Worm (Caenorhabditis elegans) whole organism, young adult: ENCODE results near the gene let-765.

Source experiments
- B0261.1 ChIP-seq: sonication (generic microtip); optimal IDR thresholded peaks from 2 replicates; lab custom pipeline; 2016; ENCODE audit warnings: mild to moderate bottlenecking, missing genetic modification characterization, moderate library complexity, missing compliant biosample characterization
- F10E7.11 ChIP-seq: sonication (generic microtip); optimal IDR thresholded peaks from 2 replicates; lab custom pipeline; 2017; ENCODE audit warnings: mild to moderate bottlenecking, missing genetic modification characterization, moderate library complexity, missing compliant biosample characterization
- F57C9.4 ChIP-seq: sonication (generic microtip); optimal IDR thresholded peaks from 2 replicates; lab custom pipeline; 2017; ENCODE audit warnings: mild to moderate bottlenecking, missing genetic modification characterization, missing compliant biosample characterization
- Y53G8AR.9 ChIP-seq: fragments of 200-800 bp; sonication (Bioruptor generic); conservative IDR thresholded peaks from 2 replicates; pipeline ENCODE4 v1.3.6; 2022; ENCODE audit warnings: missing genetic modification reagents, missing genetic modification characterization, missing compliant biosample characterization
- Y56A3A.18 ChIP-seq: fragments of 200-800 bp; sonication (Bioruptor generic); IDR thresholded peaks from 2 replicates; pipeline ENCODE4 v1.3.6; 2022; ENCODE audit warnings: missing genetic modification reagents, missing genetic modification characterization, missing compliant biosample characterization
- aptf-3 ChIP-seq: fragments of 200-800 bp; sonication (Bioruptor generic); IDR thresholded peaks from 2 replicates; pipeline ENCODE4 v1.3.6; 2022; ENCODE audit warnings: missing genetic modification characterization, missing compliant biosample characterization
- atf-7 ChIP-seq: sonication (generic microtip); optimal IDR thresholded peaks from 2 replicates; lab custom pipeline; 2017; ENCODE audit warnings: mild to moderate bottlenecking, missing genetic modification characterization, missing compliant biosample characterization
- athp-1 ChIP-seq: sonication (generic microtip); optimal IDR thresholded peaks from 2 replicates; lab custom pipeline; 2017; ENCODE audit warnings: mild to moderate bottlenecking, missing genetic modification characterization, missing compliant biosample characterization
- attf-6 ChIP-seq: fragments of 200-800 bp; sonication (Bioruptor generic); IDR thresholded peaks from 2 replicates; pipeline ENCODE4 v1.3.6; 2022; ENCODE audit warnings: missing genetic modification reagents, missing genetic modification characterization, missing compliant biosample characterization
- bed-2 ChIP-seq: fragments of 200-800 bp; sonication (Bioruptor generic); IDR thresholded peaks from 2 replicates; pipeline ENCODE4 v1.3.6; 2022; ENCODE audit warnings: missing genetic modification reagents, missing genetic modification characterization, missing compliant biosample characterization
- cebp-1 ChIP-seq, 2 experiments: fragments of 200-800 bp in 1 of 2; sonication (Bioruptor generic) in 1 of 2; sonication (generic microtip) in 1 of 2; IDR thresholded peaks in 1 of 2; optimal IDR thresholded peaks in 1 of 2; 2 replicates each; pipeline versions ENCODE4 v1.3.6 to Lab custom; 2017 to 2022; ENCODE audit warnings: missing compliant biosample characterization in 2 of 2, missing genetic modification characterization in 2 of 2, mild to moderate bottlenecking in 1 of 2, missing genetic modification reagents in 1 of 2, moderate library complexity in 1 of 2
- ceh-40 ChIP-seq: fragments of 200-800 bp; sonication (Bioruptor generic); IDR thresholded peaks from 2 replicates; pipeline ENCODE4 v1.3.6; 2022; ENCODE audit warnings: missing genetic modification characterization, missing compliant biosample characterization
- ceh-58 ChIP-seq: fragments of 200-800 bp; sonication (Bioruptor generic); IDR thresholded peaks from 2 replicates; pipeline ENCODE4 v1.3.6; 2022; ENCODE audit warnings: missing genetic modification characterization, missing compliant biosample characterization
- efl-1 ChIP-seq: fragments of 150-350 bp; optimal IDR thresholded peaks from 2 replicates; lab custom pipeline; 2014; ENCODE audit warnings: missing biosample characterization, missing genetic modification reagents, missing genetic modification characterization
- ets-4 ChIP-seq: fragments of 200-800 bp; sonication (Bioruptor generic); optimal IDR thresholded peaks from 2 replicates; lab custom pipeline; 2018; ENCODE audit warnings: mild to moderate bottlenecking, missing genetic modification characterization, missing compliant biosample characterization
- gei-17 ChIP-seq: fragments of 200-800 bp; sonication (Bioruptor generic); optimal IDR thresholded peaks from 2 replicates; lab custom pipeline; 2018; ENCODE audit warnings: mild to moderate bottlenecking, missing genetic modification characterization, missing compliant biosample characterization
- hmg-1.2 ChIP-seq: fragments of 200-800 bp; sonication (Bioruptor generic); IDR thresholded peaks from 2 replicates; pipeline ENCODE4 v1.3.6; 2022; ENCODE audit warnings: missing genetic modification reagents, missing genetic modification characterization, missing compliant biosample characterization
- hmg-20 ChIP-seq: fragments of 200-800 bp; sonication (Bioruptor generic); IDR thresholded peaks from 2 replicates; pipeline ENCODE4 v1.3.6; 2022; ENCODE audit warnings: missing genetic modification reagents, missing genetic modification characterization, missing compliant biosample characterization
- hrde-1 ChIP-seq: sonication (generic microtip); optimal IDR thresholded peaks from 2 replicates; lab custom pipeline; 2016; ENCODE audit warnings: missing genetic modification characterization, mild to moderate bottlenecking, missing compliant biosample characterization, moderate library complexity, missing genotype, missing genetic modification reagents, borderline replicate concordance
- lsl-1 ChIP-seq: fragments of 200-800 bp; sonication (Bioruptor generic); optimal IDR thresholded peaks from 2 replicates; lab custom pipeline; 2018; ENCODE audit warnings: mild to moderate bottlenecking, missing genetic modification characterization, moderate library complexity, missing compliant biosample characterization
- madf-10 ChIP-seq: sonication (generic microtip); optimal IDR thresholded peaks from 2 replicates; lab custom pipeline; 2016; ENCODE audit warnings: mild to moderate bottlenecking, missing genetic modification characterization, missing compliant biosample characterization
- madf-6 ChIP-seq: fragments of 200-800 bp; sonication (Bioruptor generic); IDR thresholded peaks from 2 replicates; pipeline ENCODE4 v1.3.6; 2022; ENCODE audit warnings: missing genetic modification reagents, missing genetic modification characterization, missing compliant biosample characterization
- madf-8 ChIP-seq: fragments of 200-800 bp; sonication (Bioruptor generic); conservative IDR thresholded peaks from 2 replicates; pipeline ENCODE4 v1.3.6; 2022; ENCODE audit warnings: missing genetic modification reagents, missing genetic modification characterization, missing compliant biosample characterization
- mcd-1 ChIP-seq: fragments of 200-800 bp; sonication (Bioruptor generic); IDR thresholded peaks from 2 replicates; pipeline ENCODE4 v1.3.6; 2022; ENCODE audit warnings: missing genetic modification reagents, missing genetic modification characterization, missing compliant biosample characterization
- mxl-1 ChIP-seq: sonication (generic microtip); optimal IDR thresholded peaks from 2 replicates; lab custom pipeline; 2016; ENCODE audit warnings: missing genetic modification characterization, missing compliant biosample characterization
- nfya-2 ChIP-seq: fragments of 200-800 bp; sonication (Bioruptor generic); IDR thresholded peaks from 2 replicates; pipeline ENCODE4 v1.3.6; 2022; ENCODE audit warnings: missing genetic modification reagents, missing genetic modification characterization, missing compliant biosample characterization
- nhr-27 ChIP-seq: fragments of 200-800 bp; sonication (Bioruptor generic); optimal IDR thresholded peaks from 2 replicates; lab custom pipeline; 2018; ENCODE audit warnings: mild to moderate bottlenecking, missing genetic modification characterization, moderate library complexity, missing compliant biosample characterization
- nhr-80 ChIP-seq: sonication (generic microtip); optimal IDR thresholded peaks from 2 replicates; lab custom pipeline; 2016; ENCODE audit warnings: missing genetic modification characterization, missing compliant biosample characterization
- ztf-22 ChIP-seq: fragments of 200-800 bp; sonication (Bioruptor generic); optimal IDR thresholded peaks from 2 replicates; lab custom pipeline; 2018; ENCODE audit warnings: mild to moderate bottlenecking, missing genetic modification characterization, moderate library complexity, missing compliant biosample characterization
- ztf-26 ChIP-seq: sonication (generic microtip); optimal IDR thresholded peaks from 2 replicates; lab custom pipeline; 2017; ENCODE audit warnings: missing genetic modification characterization, missing compliant biosample characterization
- ztf-28 ChIP-seq: fragments of 200-800 bp; sonication (Bioruptor generic); IDR thresholded peaks from 2 replicates; pipeline ENCODE4 v1.3.6; 2022; ENCODE audit warnings: missing genetic modification reagents, missing genetic modification characterization, missing compliant biosample characterization
- ztf-3 ChIP-seq: fragments of 200-800 bp; sonication (Bioruptor generic); optimal IDR thresholded peaks from 2 replicates; lab custom pipeline; 2018; ENCODE audit warnings: mild to moderate bottlenecking, missing genetic modification characterization, missing compliant biosample characterization

let-765 gene

DNA sequence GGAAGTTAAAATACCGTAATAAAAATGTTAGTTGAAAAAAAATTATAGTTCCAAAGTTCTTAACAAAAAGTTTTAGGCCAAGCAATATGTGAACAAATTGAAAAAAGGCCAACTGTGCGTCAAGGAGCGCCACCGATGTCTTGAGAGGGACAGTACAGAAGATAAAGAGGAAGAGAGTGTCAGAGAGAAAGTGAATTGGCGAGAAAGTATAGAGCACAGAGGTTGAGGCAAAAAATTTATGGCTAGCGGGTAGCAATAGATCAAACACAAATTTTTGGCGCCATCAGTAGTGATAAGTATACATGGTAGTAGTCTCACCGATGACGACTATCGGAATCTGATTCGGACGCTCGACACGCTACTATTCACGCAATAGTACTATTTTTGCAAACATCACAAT lies 3.3 kb upstream of the let-765 start:
- TF ChIP-seq hmg-1.2 (GFP tag; lab: Robert Waterston, UW) (peak; percentile 39; the same call in 1 of the 2 replicates), madf-10 (tag; lab: Kevin White, UChicago) (no peak), ztf-26 (tag; lab: Kevin White, UChicago) (no peak), cebp-1 (GFP tag; IDR thresholded peaks at IDR 0.05; lab: Robert Waterston, UW) (no peak), cebp-1 (tag; optimal IDR thresholded peaks at IDR 0.05; lab: Kevin White, UChicago) (peak; percentile 16), madf-6 (GFP tag; lab: Robert Waterston, UW) (peak; percentile 35; the same call in 1 of the 2 replicates), ceh-40 (peak; percentile 35; the same call in 1 of the 2 replicates), F57C9.4 (no peak), efl-1 (GFP tag; lab: Kevin White, UChicago) (peak; percentile 47), ceh-58 (GFP tag; lab: Robert Waterston, UW) (no peak), mcd-1 (GFP tag; lab: Robert Waterston, UW) (no peak), nhr-80 (tag; lab: Kevin White, UChicago) (peak; percentile 62)
- TF ChIP-seq, all 124 proteins: peak for 6

DNA sequence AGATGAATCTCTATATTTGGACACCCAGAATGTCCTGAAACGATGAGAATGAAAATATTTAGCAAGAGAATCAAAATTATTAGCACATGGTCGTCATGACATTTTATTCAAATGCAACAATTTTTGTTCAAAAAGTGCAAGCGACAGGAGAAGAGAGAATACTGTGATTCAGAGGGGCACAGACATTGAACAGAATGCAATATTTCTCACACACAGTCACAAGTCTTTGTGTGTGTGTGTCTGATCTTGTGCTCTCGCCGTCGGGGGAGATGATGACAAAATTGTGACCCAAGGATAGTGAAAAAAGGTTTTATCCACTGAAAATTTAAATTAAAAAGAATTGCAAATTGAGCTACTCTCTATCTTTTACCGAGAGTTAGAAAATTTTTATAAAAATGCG lies 2.2 kb upstream of the let-765 start:
- TF ChIP-seq cebp-1 (GFP tag; IDR thresholded peaks at IDR 0.05; lab: Robert Waterston, UW), result no peak
- TF ChIP-seq cebp-1 (tag; optimal IDR thresholded peaks at IDR 0.05; lab: Kevin White, UChicago), result peak; percentile 1
- TF ChIP-seq gei-17 (GFP tag; lab: Kevin White, UChicago), result no peak
- TF ChIP-seq madf-8, result no peak
- TF ChIP-seq mxl-1 (tag; lab: Kevin White, UChicago), result no peak
- TF ChIP-seq Y56A3A.18 (GFP tag; lab: Robert Waterston, UW), result no peak
- no peak for TF ChIP-seq F10E7.11 (tag; lab: Kevin White, UChicago)

DNA sequence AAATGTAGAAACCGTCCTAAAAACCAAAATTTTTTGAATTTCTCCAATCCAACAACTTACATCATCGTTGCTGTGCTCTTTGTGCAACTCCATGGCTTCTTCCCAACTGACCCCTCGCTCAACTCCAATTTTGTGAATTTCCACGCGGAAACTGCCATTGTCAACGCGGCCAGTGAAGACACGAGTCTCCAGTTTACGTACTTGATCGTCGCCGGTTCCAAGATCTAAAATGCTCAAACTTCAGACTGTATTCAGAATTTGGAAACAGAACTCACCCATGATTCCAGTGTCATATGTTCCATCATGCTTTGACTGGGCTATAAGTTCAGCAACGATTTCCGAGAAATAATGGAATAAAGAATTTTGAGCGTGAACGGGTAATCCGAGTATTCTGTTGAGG lies 6.9 kb downstream of the let-765 start:
- no peak for TF ChIP-seq Y56A3A.18 (GFP tag; lab: Robert Waterston, UW)

DNA sequence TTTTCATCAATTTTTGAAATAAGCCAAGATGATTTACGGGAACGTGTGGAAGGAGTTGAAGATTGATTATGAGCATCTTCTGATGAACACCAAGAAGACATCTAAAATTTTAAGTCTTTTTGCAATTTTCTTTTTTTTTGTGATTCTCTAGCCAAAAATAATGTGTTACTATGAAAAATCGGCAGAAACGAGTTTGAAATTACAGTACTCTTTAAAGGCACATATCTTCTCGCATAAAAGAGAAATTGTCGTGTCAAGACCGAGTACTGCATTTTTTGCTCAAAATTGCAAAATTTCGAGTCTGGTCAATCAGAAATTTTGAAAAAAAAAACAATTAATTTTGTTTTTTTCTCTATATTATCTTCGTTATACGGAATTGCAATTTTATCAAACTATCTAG lies 8.9 kb downstream of the let-765 start, which contains the start of gene F20H11.1:
Gene F20H11.1 (minus strand): TSS at position 101 of the 400 bp plus-strand sequence.
- TF ChIP-seq atf-7 (peak; percentile 25), nhr-27 (tag; lab: Kevin White, UChicago) (no peak)

DNA sequence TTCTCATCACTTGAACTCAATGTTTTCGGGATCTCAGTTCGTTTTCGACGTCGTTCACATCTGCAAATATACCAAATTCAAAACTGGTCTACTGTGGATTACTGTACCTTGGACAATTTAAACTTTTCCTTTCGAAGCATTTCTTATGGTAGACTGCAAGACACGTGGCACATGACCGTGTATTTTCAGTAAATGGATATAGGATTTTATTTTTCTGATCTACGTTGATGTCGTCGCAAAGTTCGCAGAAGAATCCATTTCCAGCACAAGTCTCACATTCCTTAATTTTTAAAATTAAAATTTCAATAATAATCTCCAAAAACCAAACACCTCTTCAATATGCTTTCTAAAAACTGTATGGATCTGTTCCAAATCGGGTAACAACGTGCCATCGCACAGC lies 11.5 kb downstream of the let-765 start:
- TF ChIP-seq ztf-28 (GFP tag; lab: Robert Waterston, UW) (no peak), B0261.1 (tag; lab: Kevin White, UChicago) (no peak), nhr-80 (tag; lab: Kevin White, UChicago) (no peak), Y53G8AR.9 (GFP tag; lab: Robert Waterston, UW) (no peak), ztf-3 (GFP tag; lab: Kevin White, UChicago) (no peak), ets-4 (GFP tag; lab: Kevin White, UChicago) (no peak), nhr-27 (tag; lab: Kevin White, UChicago) (no peak), aptf-3 (GFP tag; lab: Robert Waterston, UW) (no peak), athp-1 (tag; lab: Kevin White, UChicago) (no peak), hmg-1.2 (GFP tag; lab: Robert Waterston, UW) (no peak), bed-2 (no peak), hmg-20 (GFP tag; lab: Robert Waterston, UW) (no peak), nfya-2 (no peak), ztf-22 (GFP tag; lab: Kevin White, UChicago) (no peak), hrde-1 (no peak), lsl-1 (GFP tag; lab: Kevin White, UChicago) (no peak), attf-6 (GFP tag; lab: Robert Waterston, UW) (no peak), ceh-58 (GFP tag; lab: Robert Waterston, UW) (no peak)
- TF ChIP-seq, all 124 proteins: peak for 0
